Worm (Caenorhabditis elegans) whole organism, L4 larva: ENCODE data around the gene C13G3.1.

ENCODE experiments used
- dmd-8 ChIP-seq: fragments of 200-800 bp; sonication (Bioruptor generic); IDR thresholded peaks from 2 replicates; pipeline ENCODE4 v1.3.6; 2022; ENCODE audit warnings: missing genetic modification characterization, missing compliant biosample characterization
- dve-1 ChIP-seq: sonication (generic microtip); optimal IDR thresholded peaks from 2 replicates; lab custom pipeline; 2017; ENCODE audit warnings: antibody characterized with exemption, mild to moderate bottlenecking, missing genetic modification characterization, missing compliant biosample characterization; ENCODE audit not compliant: insufficient read depth
- nhr-11 ChIP-seq: fragments of 150-350 bp; optimal IDR thresholded peaks from 2 replicates; lab custom pipeline; 2014; ENCODE audit warnings: missing biosample characterization, missing genetic modification characterization
- nhr-76 ChIP-seq: fragments of 150-350 bp; optimal IDR thresholded peaks from 2 replicates; lab custom pipeline; 2014; ENCODE audit warnings: missing biosample characterization, missing genetic modification characterization
- unc-62 ChIP-seq, 3 experiments: fragments of 150-350 bp in 1 of 3; sonication (generic microtip); optimal IDR thresholded peaks in 2 of 3; peaks in 1 of 3; 1 replicate in 1 of 3; 2 replicates in 2 of 3; lab custom pipeline; 2014 to 2017; ENCODE audit warnings: missing biosample characterization in 3 of 3, missing genetic modification characterization in 3 of 3, missing genetic modification reagents in 3 of 3, missing genotype in 1 of 3
- ztf-11 ChIP-seq: fragments of 150-350 bp; optimal IDR thresholded peaks from 2 replicates; lab custom pipeline; 2014; ENCODE audit warnings: missing biosample characterization, missing genetic modification characterization

ce11 chrV:11042538-11042937 lies 30.3 kb upstream of the C13G3.1 start, which contains the start of gene C45B11.2:
- TF ChIP-seq dmd-8 (GFP tag; lab: Robert Waterston, UW) = no peak
- no peak for TF ChIP-seq nhr-76 (tag; lab: Kevin White, UChicago)
- no peak for TF ChIP-seq unc-62 (GFP tag; optimal IDR thresholded peaks at IDR 0.05 in 1 of 2; lab: Kevin White, UChicago)
- TF ChIP-seq unc-62 (tag; optimal IDR thresholded peaks at IDR 0.05; lab: Kevin White, UChicago) = no peak
- no peak for TF ChIP-seq nhr-11
- TF ChIP-seq dve-1 (tag; lab: Kevin White, UChicago) = no peak
- TF ChIP-seq ztf-11 (tag; lab: Kevin White, UChicago) = no peak
